Fruit fly (Drosophila melanogaster) whole organism, adult: Measurements from ENCODE around the gene CG17768.

ENCODE experiments used
- CG12768 ChIP-seq: fragments of 200-800 bp; sonication (Bioruptor generic); optimal IDR thresholded peaks from 2 replicates; lab custom pipeline; 2017; ENCODE audit warnings: missing biosample characterization, missing genetic modification characterization, mild to moderate bottlenecking, moderate library complexity, missing genetic modification reagents
- Hr96 ChIP-seq: fragments of 200-800 bp; sonication (Bioruptor generic); optimal IDR thresholded peaks from 2 replicates; lab custom pipeline; 2016; ENCODE audit warnings: missing biosample characterization, missing genetic modification characterization
- kay ChIP-seq: fragments of 200-800 bp; sonication (Bioruptor generic); peaks from one replicate; lab custom pipeline; 2016; ENCODE audit warnings: missing biosample characterization, missing genetic modification characterization, borderline replicate concordance

DNA sequence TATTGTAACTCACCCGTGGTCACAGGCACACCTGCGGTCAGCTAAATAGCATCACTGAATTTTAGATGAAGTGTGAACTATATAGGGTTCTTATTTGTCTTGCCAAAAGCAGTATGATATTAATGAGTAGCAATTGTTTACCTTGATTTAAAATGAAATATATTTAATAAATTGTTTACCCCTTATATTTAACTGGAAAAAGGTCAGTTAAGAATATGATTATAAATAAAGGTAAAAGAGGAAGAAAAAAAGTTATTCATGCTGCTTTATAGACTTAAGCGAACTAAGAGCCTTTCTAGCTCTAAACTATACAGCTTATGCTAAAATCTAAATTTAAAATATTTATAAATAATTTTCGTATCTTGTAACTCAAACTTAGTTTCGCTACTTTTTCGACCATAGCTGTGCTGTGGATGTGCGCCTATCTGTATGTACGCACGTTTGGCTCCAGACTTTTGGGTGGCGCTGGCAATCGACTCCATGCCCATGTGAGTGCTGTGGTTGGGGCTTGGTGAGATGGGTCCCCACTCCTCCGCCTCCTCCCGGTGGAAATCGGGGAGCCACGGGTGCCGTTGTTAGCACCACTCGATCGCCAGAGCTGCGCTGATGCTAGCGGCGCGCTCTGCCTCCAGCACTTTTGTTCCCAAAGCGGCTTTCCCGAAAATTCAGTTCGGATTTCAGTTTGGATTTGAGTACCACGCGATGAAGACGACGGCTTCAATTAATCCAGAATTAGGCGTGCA, 37.2 kb upstream of the CG17768 start, which contains the start of gene loh:
- TF ChIP-seq Hr96 (GFP tag; lab: Kevin White, UChicago) (no peak), CG12768 (no peak), kay (GFP tag; lab: Kevin White, UChicago) (no peak)
